Worm (Caenorhabditis elegans) whole organism, L4/young adult: ENCODE data around the gene cnt-2.

Experiments used
- W03F9.2 ChIP-seq: fragments of 150-350 bp; optimal IDR thresholded peaks from 2 replicates; lab custom pipeline; 2014; ENCODE audit warnings: missing biosample characterization, missing genetic modification characterization
- dao-5 ChIP-seq: sonication (generic microtip); optimal IDR thresholded peaks from 2 replicates; lab custom pipeline; 2016; ENCODE audit warnings: missing genotype, missing genetic modification characterization, moderate library complexity, missing compliant biosample characterization
- him-1 ChIP-seq: sonication (generic microtip); optimal IDR thresholded peaks from 2 replicates; lab custom pipeline; 2016; ENCODE audit warnings: missing genotype, missing genetic modification reagents, missing genetic modification characterization, missing compliant biosample characterization

The cnt-2 gene

ce11 chrIII:10658394-10658793 lies 3.6 kb downstream of the cnt-2 start:
- TF ChIP-seq him-1 (tag; lab: Kevin White, UChicago) (no peak), W03F9.2 (no peak), dao-5 (no peak)

- TF ChIP-seq dao-5 (no peak), him-1 (tag; lab: Kevin White, UChicago) (no peak), W03F9.2 (no peak)
These were observed 6.5 kb downstream of the cnt-2 start for ce11 chrIII:10661292-10661691.

- TF ChIP-seq W03F9.2: no peak
- TF ChIP-seq him-1 (tag; lab: Kevin White, UChicago): no peak
- TF ChIP-seq dao-5: no peak
These were observed 11.8 kb downstream of the cnt-2 start for ce11 chrIII:10666640-10667039.

ce11 chrIII:10671894-10672293 lies 17.1 kb downstream of the cnt-2 start:
- TF ChIP-seq W03F9.2: no peak
- TF ChIP-seq dao-5: no peak
- no peak for TF ChIP-seq him-1 (tag; lab: Kevin White, UChicago)

- TF ChIP-seq him-1 (tag; lab: Kevin White, UChicago) (no peak), dao-5 (no peak), W03F9.2 (no peak)
These were observed 24.2 kb downstream of the cnt-2 start, which contains the start of gene Y39A1A.16 for ce11 chrIII:10678971-10679370. TSS of gene Y39A1A.16 (plus strand) at chrIII:10679271.

ce11 chrIII:10689057-10689456 lies 34.2 kb downstream of the cnt-2 start, which contains the start of gene Y39A1A.31:
TSS of gene Y39A1A.31 (minus strand) at chrIII:10689157.
- no peak for TF ChIP-seq W03F9.2
- no peak for TF ChIP-seq dao-5
- TF ChIP-seq him-1 (tag; lab: Kevin White, UChicago): no peak

- TF ChIP-seq him-1 (tag; lab: Kevin White, UChicago): no peak
- TF ChIP-seq W03F9.2: no peak
- no peak for TF ChIP-seq dao-5
These were observed 36.2 kb downstream of the cnt-2 start, which contains the start of gene Y39A1A.17 for ce11 chrIII:10691019-10691418. TSS of gene Y39A1A.17 (minus strand) at chrIII:10691119.

- TF ChIP-seq W03F9.2 (no peak), dao-5 (no peak), him-1 (tag; lab: Kevin White, UChicago) (no peak)
These were observed 39.5 kb downstream of the cnt-2 start, which contains the start of the genes Y39A1A.18 and fmo-3 for ce11 chrIII:10694294-10694693. TSS of gene Y39A1A.18 (minus strand) at chrIII:10694485. TSS of gene fmo-3 (plus strand) at chrIII:10694681.

ce11 chrIII:10700460-10700859 lies 45.6 kb downstream of the cnt-2 start, which contains the start of gene Y39A1A.20:
TSS of gene Y39A1A.20 (minus strand) at chrIII:10700560.
- TF ChIP-seq him-1 (tag; lab: Kevin White, UChicago) (no peak), dao-5 (no peak), W03F9.2 (no peak)

- TF ChIP-seq W03F9.2: no peak
- TF ChIP-seq dao-5: no peak
- TF ChIP-seq him-1 (tag; lab: Kevin White, UChicago): no peak
These were observed 48.0 kb downstream of the cnt-2 start for ce11 chrIII:10702805-10703204.

- no peak for TF ChIP-seq dao-5
- no peak for TF ChIP-seq W03F9.2
- no peak for TF ChIP-seq him-1 (tag; lab: Kevin White, UChicago)
These were observed 49.0 kb downstream of the cnt-2 start for ce11 chrIII:10703833-10704232.

ce11 chrIII:10704499-10704898 lies 49.7 kb downstream of the cnt-2 start:
- TF ChIP-seq W03F9.2 (no peak), him-1 (tag; lab: Kevin White, UChicago) (no peak), dao-5 (no peak)

ce11 chrIII:10706481-10706880 lies 51.7 kb downstream of the cnt-2 start:
- no peak for TF ChIP-seq him-1 (tag; lab: Kevin White, UChicago)
- no peak for TF ChIP-seq W03F9.2
- no peak for TF ChIP-seq dao-5

- TF ChIP-seq him-1 (tag; lab: Kevin White, UChicago) (peak; percentile 29), dao-5 (no peak), W03F9.2 (peak; percentile 69)
These were observed 52.2 kb downstream of the cnt-2 start, which contains the start of the genes Y39A1A.21 and Y39A1A.22 for ce11 chrIII:10706972-10707438. TSS of gene Y39A1A.21 (minus strand) at chrIII:10707022. TSS of gene Y39A1A.22 (minus strand) at chrIII:10707028.

- TF ChIP-seq W03F9.2 (no peak), dao-5 (no peak), him-1 (tag; lab: Kevin White, UChicago) (no peak)
These were observed 52.6 kb downstream of the cnt-2 start, which contains the start of gene mrpl-12 for ce11 chrIII:10707461-10707860. TSS of gene mrpl-12 (plus strand) at chrIII:10707761.

- TF ChIP-seq him-1 (tag; lab: Kevin White, UChicago) (no peak), W03F9.2 (no peak), dao-5 (no peak)
These were observed 53.7 kb downstream of the cnt-2 start for ce11 chrIII:10708484-10708883.
